Worm (Caenorhabditis elegans) whole organism, late embryonic: ENCODE measurements around the gene hap-1.

Experiments
- ama-1 ChIP-seq: fragments of 150-350 bp; optimal IDR thresholded peaks from 2 replicates; lab custom pipeline; 2014
- ceh-34 ChIP-seq: sonication (generic microtip); optimal IDR thresholded peaks from 2 replicates; lab custom pipeline; 2016; ENCODE audit warnings: mild to moderate bottlenecking, missing genetic modification characterization, missing compliant biosample characterization
- ceh-6 ChIP-seq: fragments of 200-800 bp; sonication (Bioruptor generic); optimal IDR thresholded peaks from 2 replicates; lab custom pipeline; 2018; ENCODE audit warnings: mild to moderate bottlenecking, missing genetic modification characterization, missing compliant biosample characterization
- nhr-11 ChIP-seq: fragments of 150-350 bp; optimal IDR thresholded peaks from 2 replicates; lab custom pipeline; 2014; ENCODE audit warnings: missing biosample characterization, missing genetic modification characterization

- TF ChIP-seq ama-1, result no peak
- no peak for TF ChIP-seq ceh-34
- no peak for TF ChIP-seq nhr-11 (tag; lab: Kevin White, UChicago)
- TF ChIP-seq ceh-6 (GFP tag; lab: Kevin White, UChicago), result no peak
Observed at ce11 chrIII:5290230-5290629, 26.5 kb downstream of the hap-1 start.
